Worm (Caenorhabditis elegans) whole organism, L1 larva: ENCODE results near the gene mtch-1.

Experiments used
- aly-2 ChIP-seq: fragments of 150-350 bp; optimal IDR thresholded peaks from 2 replicates; lab custom pipeline; 2014; ENCODE audit warnings: missing biosample characterization, missing genetic modification characterization
- ceh-63 ChIP-seq: fragments of 200-800 bp; sonication (Bioruptor generic); optimal IDR thresholded peaks from 2 replicates; lab custom pipeline; 2018; ENCODE audit warnings: mild to moderate bottlenecking, missing genetic modification characterization, missing compliant biosample characterization
- ceh-82 ChIP-seq, 3 experiments: fragments of 150-350 bp in 1 of 3; sonication (generic microtip) in 2 of 3; optimal IDR thresholded peaks; 2 replicates each; lab custom pipeline; 2014 to 2017; ENCODE audit warnings: missing biosample characterization in 3 of 3, missing genetic modification characterization in 3 of 3
- ces-1 ChIP-seq: fragments of 150-350 bp; optimal IDR thresholded peaks from 2 replicates; lab custom pipeline; 2014; ENCODE audit warnings: missing biosample characterization, missing genetic modification reagents, missing genetic modification characterization
- dpl-1 ChIP-seq, 3 experiments: fragments of 150-350 bp in 2 of 3; sonication (generic microtip) in 1 of 3; optimal IDR thresholded peaks; 2 replicates each; lab custom pipeline; 2014 to 2017; ENCODE audit warnings: missing biosample characterization in 3 of 3, missing genetic modification characterization in 3 of 3, missing genetic modification reagents in 3 of 3
- dsc-1 ChIP-seq: sonication (generic microtip); optimal IDR thresholded peaks from 2 replicates; lab custom pipeline; 2016; ENCODE audit warnings: mild to moderate bottlenecking, missing genetic modification characterization, missing compliant biosample characterization
- efl-1 ChIP-seq, 4 experiments: fragments of 150-350 bp; optimal IDR thresholded peaks in 3 of 4; peaks in 1 of 4; 1 replicate in 1 of 4; 2 replicates in 3 of 4; lab custom pipeline; 2014; ENCODE audit warnings: missing biosample characterization in 2 of 4, missing genetic modification characterization in 2 of 4, missing genetic modification reagents in 2 of 4
- egl-13 ChIP-seq: sonication (generic microtip); optimal IDR thresholded peaks from 2 replicates; lab custom pipeline; 2016; ENCODE audit warnings: missing genotype, missing genetic modification reagents, missing genetic modification characterization, missing compliant biosample characterization
- egl-27 ChIP-seq, 2 experiments: fragments of 150-350 bp in 1 of 2; sonication (generic microtip); optimal IDR thresholded peaks; 3 replicates each; lab custom pipeline; 2017 to 2018; ENCODE audit warnings: missing biosample characterization in 2 of 2, missing genetic modification characterization in 2 of 2, missing genetic modification reagents in 2 of 2
- elt-2 ChIP-seq: sonication (generic microtip); optimal IDR thresholded peaks from 2 replicates; lab custom pipeline; 2016; ENCODE audit warnings: missing genetic modification characterization, mild to moderate bottlenecking, inconsistent platforms, missing compliant biosample characterization, missing genetic modification reagents
- ets-5 ChIP-seq: fragments of 200-800 bp; sonication (Bioruptor generic); IDR thresholded peaks from 2 replicates; pipeline ENCODE4 v1.3.6; 2022; ENCODE audit warnings: missing genetic modification characterization, missing compliant biosample characterization
- fkh-10 ChIP-seq: sonication (generic microtip); optimal IDR thresholded peaks from 2 replicates; lab custom pipeline; 2017; ENCODE audit warnings: missing biosample characterization, missing genetic modification reagents, missing genetic modification characterization
- fkh-8 ChIP-seq: sonication (generic microtip); optimal IDR thresholded peaks from 2 replicates; lab custom pipeline; 2016; ENCODE audit warnings: mild to moderate bottlenecking, missing genetic modification characterization, missing compliant biosample characterization
- fos-1 ChIP-seq: fragments of 150-350 bp; optimal IDR thresholded peaks from 2 replicates; lab custom pipeline; 2014; ENCODE audit warnings: missing biosample characterization, missing genetic modification characterization
- grh-1 ChIP-seq: fragments of 200-800 bp; sonication (Bioruptor generic); IDR thresholded peaks from 2 replicates; pipeline ENCODE4 v1.3.6; 2022; ENCODE audit warnings: missing genetic modification reagents, missing genetic modification characterization, missing compliant biosample characterization
- irx-1 ChIP-seq: sonication (generic microtip); optimal IDR thresholded peaks from 2 replicates; lab custom pipeline; 2016; ENCODE audit warnings: missing genetic modification characterization, missing compliant biosample characterization
- isw-1 ChIP-seq: fragments of 200-800 bp; sonication (Bioruptor generic); IDR thresholded peaks from 2 replicates; pipeline ENCODE4 v1.3.6; 2022; ENCODE audit warnings: missing genetic modification characterization, missing compliant biosample characterization
- jun-1 ChIP-seq: fragments of 150-350 bp; optimal IDR thresholded peaks from 2 replicates; lab custom pipeline; 2014; ENCODE audit warnings: missing biosample characterization, missing genetic modification reagents, missing genetic modification characterization
- lin-13 ChIP-seq: fragments of 150-350 bp; optimal IDR thresholded peaks from 2 replicates; lab custom pipeline; 2014; ENCODE audit warnings: missing biosample characterization, missing genetic modification reagents, missing genetic modification characterization
- lin-14 ChIP-seq: fragments of 200-800 bp; sonication (Bioruptor generic); optimal IDR thresholded peaks from 2 replicates; lab custom pipeline; 2018; ENCODE audit warnings: mild to moderate bottlenecking, missing genetic modification characterization, moderate library complexity, missing compliant biosample characterization
- lin-35 ChIP-seq, 2 experiments: fragments of 150-350 bp; optimal IDR thresholded peaks; 2 replicates each; lab custom pipeline; 2014; ENCODE audit warnings: missing biosample characterization in 2 of 2, missing genetic modification characterization in 2 of 2, missing genetic modification reagents in 2 of 2
- lsy-2 ChIP-seq, 2 experiments: fragments of 150-350 bp; optimal IDR thresholded peaks; 2 replicates each; lab custom pipeline; 2014; ENCODE audit warnings: missing biosample characterization in 2 of 2, missing genetic modification characterization in 2 of 2
- mep-1 ChIP-seq: fragments of 150-350 bp; optimal IDR thresholded peaks from 2 replicates; lab custom pipeline; 2014; ENCODE audit warnings: missing biosample characterization, missing genetic modification characterization
- nhr-12 ChIP-seq: sonication (generic microtip); optimal IDR thresholded peaks from 2 replicates; lab custom pipeline; 2017; ENCODE audit warnings: missing biosample characterization, missing genetic modification characterization
- nhr-20 ChIP-seq: sonication (generic microtip); optimal IDR thresholded peaks from 2 replicates; lab custom pipeline; 2016; ENCODE audit warnings: mild to moderate bottlenecking, missing genetic modification characterization, missing compliant biosample characterization
- nhr-47 ChIP-seq: sonication (generic microtip); optimal IDR thresholded peaks from 2 replicates; lab custom pipeline; 2016; ENCODE audit warnings: mild to moderate bottlenecking, missing genetic modification characterization, moderate library complexity, missing compliant biosample characterization
- nhr-71 ChIP-seq: sonication (generic microtip); optimal IDR thresholded peaks from 2 replicates; lab custom pipeline; 2016; ENCODE audit warnings: mild to moderate bottlenecking, missing genetic modification characterization, moderate library complexity, missing compliant biosample characterization
- rnt-1 ChIP-seq: sonication (generic microtip); optimal IDR thresholded peaks from 2 replicates; lab custom pipeline; 2016; ENCODE audit warnings: mild to moderate bottlenecking, missing genetic modification characterization, moderate library complexity, missing compliant biosample characterization
- snu-23 ChIP-seq: sonication (generic microtip); optimal IDR thresholded peaks from 2 replicates; lab custom pipeline; 2016; ENCODE audit warnings: missing genetic modification characterization, missing compliant biosample characterization
- sox-4 ChIP-seq: sonication (generic microtip); optimal IDR thresholded peaks from 2 replicates; lab custom pipeline; 2016; ENCODE audit warnings: missing genetic modification characterization, missing compliant biosample characterization
- swsn-7 ChIP-seq: sonication (generic microtip); optimal IDR thresholded peaks from 2 replicates; lab custom pipeline; 2016; ENCODE audit warnings: missing genetic modification characterization, missing compliant biosample characterization
- tbx-2 ChIP-seq: sonication (generic microtip); optimal IDR thresholded peaks from 2 replicates; lab custom pipeline; 2016; ENCODE audit warnings: missing genetic modification characterization, missing compliant biosample characterization
- unc-130 ChIP-seq: fragments of 150-350 bp; optimal IDR thresholded peaks from 2 replicates; lab custom pipeline; 2017; ENCODE audit warnings: missing biosample characterization, missing genetic modification characterization, inconsistent platforms
- unc-86 ChIP-seq: sonication (generic microtip); optimal IDR thresholded peaks from 2 replicates; lab custom pipeline; 2016; ENCODE audit warnings: missing genetic modification characterization, missing compliant biosample characterization
- unc-98 ChIP-seq: fragments of 200-800 bp; sonication (Bioruptor generic); IDR thresholded peaks from 2 replicates; pipeline ENCODE4 v1.3.6; 2022; ENCODE audit warnings: missing genetic modification characterization, missing compliant biosample characterization
- xbp-1 ChIP-seq: sonication (generic microtip); optimal IDR thresholded peaks from 2 replicates; lab custom pipeline; 2016; ENCODE audit warnings: missing genetic modification characterization, missing compliant biosample characterization
- zag-1 ChIP-seq: fragments of 150-350 bp; optimal IDR thresholded peaks from 2 replicates; lab custom pipeline; 2014; ENCODE audit warnings: missing biosample characterization, missing genetic modification characterization
- ztf-11 ChIP-seq, 2 experiments: sonication (generic microtip); optimal IDR thresholded peaks; 2 replicates each; lab custom pipeline; 2016 to 2017; ENCODE audit warnings: missing genetic modification characterization in 2 of 2, missing biosample characterization in 1 of 2, missing compliant biosample characterization in 1 of 2
- ztf-4 ChIP-seq: fragments of 150-350 bp; optimal IDR thresholded peaks from 2 replicates; lab custom pipeline; 2014; ENCODE audit warnings: missing biosample characterization, missing genetic modification characterization

mtch-1 gene

DNA sequence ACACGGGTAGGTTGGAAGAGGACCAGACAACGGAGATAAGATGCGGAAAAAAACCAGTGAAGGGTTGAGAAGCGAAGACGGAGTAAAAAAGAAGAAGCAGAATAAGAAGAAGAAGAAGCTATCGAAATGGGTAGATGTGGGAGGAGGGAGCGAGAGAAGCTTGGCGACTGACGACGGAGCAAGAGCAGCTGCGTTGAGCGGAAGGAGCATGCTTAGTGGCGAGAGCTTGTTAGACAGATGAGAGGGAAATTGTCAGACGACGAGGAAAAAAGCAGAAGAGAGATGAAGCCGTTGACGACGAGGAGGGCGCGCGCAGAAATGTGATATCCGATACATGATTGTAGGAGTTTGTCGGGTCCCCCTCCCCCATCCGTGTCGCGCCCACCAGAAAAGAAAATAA, 47.0 kb downstream of the mtch-1 start:
- TF ChIP-seq irx-1 (tag; lab: Kevin White, UChicago) (peak; percentile 67), unc-86 (peak; percentile 63), lin-14 (GFP tag; lab: Kevin White, UChicago) (peak; percentile 89), nhr-12 (tag; lab: Kevin White, UChicago) (no peak), fkh-10 (GFP tag; lab: Kevin White, UChicago) (peak; percentile 59), fkh-8 (tag; lab: Kevin White, UChicago) (peak; percentile 74), lsy-2 (tag; optimal IDR thresholded peaks at IDR 0.05; lab: Kevin White, UChicago) (peak in 1 of 2 experiments; percentile 62), dsc-1 (tag; lab: Kevin White, UChicago) (peak; percentile 38), nhr-20 (tag; lab: Kevin White, UChicago) (peak; percentile 35), ztf-4 (peak; percentile 50), sox-4 (tag; lab: Kevin White, UChicago) (no peak), nhr-47 (tag; lab: Kevin White, UChicago) (peak; percentile 64), aly-2 (tag; lab: Kevin White, UChicago) (no peak), jun-1 (tag; lab: Kevin White, UChicago) (peak; percentile 16), fos-1 (tag; lab: Kevin White, UChicago) (no peak), mep-1 (peak; percentile 25), lin-35 (GFP tag; optimal IDR thresholded peaks at IDR 0.05; lab: Kevin White, UChicago) (peak in 1 of 2 experiments; percentile 10), swsn-7 (peak; percentile 68), ets-5 (GFP tag; lab: Robert Waterston, UW) (no peak), ztf-11 (tag; optimal IDR thresholded peaks at IDR 0.05; lab: Kevin White, UChicago) (peak in 1 of 2 experiments; percentile 4), efl-1 (optimal IDR thresholded peaks at IDR 0.05; lab: Kevin White, UChicago) (peak; percentile 27 to 30), efl-1 (GFP tag; optimal IDR thresholded peaks at IDR 0.05 in 1 of 2; lab: Kevin White, UChicago) (no peak), dpl-1 (GFP tag; optimal IDR thresholded peaks at IDR 0.05; lab: Kevin White, UChicago) (peak in 1 of 3 experiments; percentile 22), tbx-2 (tag; lab: Kevin White, UChicago) (peak; percentile 74), nhr-71 (peak; percentile 83), unc-98 (GFP tag; lab: Robert Waterston, UW) (no peak), isw-1 (peak; percentile 50), egl-27 (tag; optimal IDR thresholded peaks at IDR 0.05; lab: Kevin White, UChicago) (peak in 1 of 2 experiments; percentile 3), egl-13 (peak; percentile 17), ceh-82 (tag; optimal IDR thresholded peaks at IDR 0.05; lab: Kevin White, UChicago) (peak; percentile 50 to 68 (median 57)), elt-2 (tag; lab: Kevin White, UChicago) (no peak), unc-130 (tag; lab: Kevin White, UChicago) (no peak), ceh-63 (GFP tag; lab: Kevin White, UChicago) (no peak), snu-23 (GFP tag; lab: Kevin White, UChicago) (peak; percentile 47), xbp-1 (tag; lab: Kevin White, UChicago) (peak; percentile 43), grh-1 (GFP tag; lab: Robert Waterston, UW) (no peak), rnt-1 (tag; lab: Kevin White, UChicago) (peak; percentile 46), ces-1 (GFP tag; lab: Kevin White, UChicago) (no peak), lin-13 (no peak)

- TF ChIP-seq rnt-1 (tag; lab: Kevin White, UChicago) (peak; percentile 2), zag-1 (tag; lab: Kevin White, UChicago) (no peak), fkh-10 (GFP tag; lab: Kevin White, UChicago) (peak; percentile 28), fkh-8 (tag; lab: Kevin White, UChicago) (peak; percentile 19), ces-1 (GFP tag; lab: Kevin White, UChicago) (no peak), nhr-71 (peak; percentile 4), lin-14 (GFP tag; lab: Kevin White, UChicago) (peak; percentile 30)
- TF ChIP-seq, all 84 proteins: peak for 5
These were observed 47.8 kb downstream of the mtch-1 start for ce11 chrII:7326199-7326598.
